Worm (Caenorhabditis elegans) whole organism, young adult: ENCODE results near the gene K08D8.11.

ENCODE experiments used
- ets-4 ChIP-seq: fragments of 200-800 bp; sonication (Bioruptor generic); optimal IDR thresholded peaks from 2 replicates; lab custom pipeline; 2018; ENCODE audit warnings: mild to moderate bottlenecking, missing genetic modification characterization, missing compliant biosample characterization
- hsf-1 ChIP-seq: fragments of 200-800 bp; sonication (Bioruptor generic); IDR thresholded peaks from 2 replicates; pipeline ENCODE4 v1.3.6; 2022; ENCODE audit warnings: missing genetic modification reagents, missing genetic modification characterization, missing compliant biosample characterization
- pha-4 ChIP-seq: fragments of 150-350 bp; sonication (generic microtip); optimal IDR thresholded peaks from 2 replicates; lab custom pipeline; 2014; ENCODE audit warnings: missing biosample characterization, missing genetic modification reagents, missing genetic modification characterization
- repo-1 ChIP-seq: sonication (generic microtip); optimal IDR thresholded peaks from 2 replicates; lab custom pipeline; 2017; ENCODE audit warnings: mild to moderate bottlenecking, missing genetic modification characterization, missing compliant biosample characterization
- snpc-4 ChIP-seq, 5 experiments: fragments of 150-350 bp in 1 of 5; sonication (generic microtip) in 4 of 5; optimal IDR thresholded peaks; 2 replicates each; lab custom pipeline; 2014 to 2018; ENCODE audit warnings: missing genetic modification characterization in 5 of 5, missing biosample characterization in 3 of 5, antibody characterized with exemption in 2 of 5, mild to moderate bottlenecking in 2 of 5, missing compliant biosample characterization in 2 of 5, missing genotype in 2 of 5, moderate library complexity in 2 of 5, missing genetic modification reagents in 1 of 5
- sptf-2 ChIP-seq: fragments of 200-800 bp; sonication (Bioruptor generic); optimal IDR thresholded peaks from 2 replicates; lab custom pipeline; 2018; ENCODE audit warnings: mild to moderate bottlenecking, missing genetic modification characterization, missing compliant biosample characterization
- unc-130 ChIP-seq: sonication (generic microtip); optimal IDR thresholded peaks from 2 replicates; lab custom pipeline; 2016; ENCODE audit warnings: missing genetic modification reagents, missing genetic modification characterization, missing compliant biosample characterization

DNA sequence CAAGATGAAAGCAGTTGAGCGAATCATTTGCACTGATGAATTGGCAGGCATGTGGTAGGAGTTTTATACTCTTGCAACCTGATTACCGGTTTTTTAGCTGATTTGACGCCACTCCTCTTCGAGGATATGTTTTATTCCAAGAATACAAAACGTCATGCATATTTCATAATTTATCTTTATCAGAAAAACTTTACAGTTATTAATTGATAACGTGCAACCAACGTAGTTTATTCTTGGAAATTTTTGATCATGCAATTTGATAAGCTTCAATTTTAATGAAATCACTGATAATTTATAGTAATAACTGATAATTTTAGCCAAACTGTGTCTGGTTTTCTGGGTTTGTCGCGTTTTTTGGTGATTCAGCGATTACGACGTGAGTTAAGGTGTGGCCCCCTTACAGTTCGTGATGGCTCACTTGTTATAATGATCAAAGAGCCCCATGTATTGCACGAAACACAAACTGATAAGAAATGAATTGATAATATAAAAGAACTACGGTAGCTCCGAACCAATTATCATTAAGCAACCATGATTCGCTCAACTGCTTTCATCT, 41.2 kb downstream of the K08D8.11 start, which contains the start of the genes cld-1 and dod-21:
- TF ChIP-seq hsf-1 = no peak
- no peak for TF ChIP-seq snpc-4 (GFP tag; optimal IDR thresholded peaks at IDR 0.05; lab: Kevin White, UChicago)
- no peak for TF ChIP-seq snpc-4 (tag; optimal IDR thresholded peaks at IDR 0.05; lab: Kevin White, UChicago)
- TF ChIP-seq unc-130 (GFP tag; lab: Kevin White, UChicago) = no peak
- no peak for TF ChIP-seq ets-4
- no peak for TF ChIP-seq sptf-2 (GFP tag; lab: Kevin White, UChicago)
- TF ChIP-seq repo-1 (tag; lab: Kevin White, UChicago) = no peak
- TF ChIP-seq pha-4 = no peak
